Worm (Caenorhabditis elegans): ENCODE data around the gene spp-8.

ce11 chrIV:8520594-8520993 is 39.1 kb downstream of the spp-8 start, which contains the start of gene pkg-2:
- TF ChIP-seq aly-2 (tag; optimal IDR thresholded peaks at IDR 0.05) = no peak
- no peak for TF ChIP-seq pqm-1 (tag; optimal IDR thresholded peaks at IDR 0.05)
- TF ChIP-seq nhr-28 (tag; optimal IDR thresholded peaks at IDR 0.05) = no peak
- TF ChIP-seq mep-1 (tag; optimal IDR thresholded peaks at IDR 0.05) = no peak
- TF ChIP-seq fkh-10 (GFP tag; optimal IDR thresholded peaks at IDR 0.05) = no peak
- no peak for TF ChIP-seq lin-13 (GFP tag; optimal IDR thresholded peaks at IDR 0.05)
- no peak for TF ChIP-seq mdl-1 (tag; optimal IDR thresholded peaks at IDR 0.05)
- TF ChIP-seq snpc-4 (tag; optimal IDR thresholded peaks at IDR 0.05) = no peak
- no peak for TF ChIP-seq nhr-76 (tag; optimal IDR thresholded peaks at IDR 0.05)
- no peak for TF ChIP-seq dpl-1 (GFP tag; optimal IDR thresholded peaks at IDR 0.05)
- no peak for TF ChIP-seq zag-1 (tag; optimal IDR thresholded peaks at IDR 0.05)
- TF ChIP-seq F16B12.6 (tag; optimal IDR thresholded peaks at IDR 0.05) = no peak

Measured in whole organism, L1 larva.